Fruit fly (Drosophila melanogaster) whole organism, prepupa: ENCODE results near the gene CG18558.
A peak's percentile ranks its signal among the peaks of the same experiment; 100 is the strongest.

Experiments used
- Blimp-1 ChIP-seq: fragments of 200-800 bp; sonication (Bioruptor generic); optimal IDR thresholded peaks from 3 replicates; lab custom pipeline; 2017; ENCODE audit warnings: missing biosample characterization, missing genetic modification characterization, mild to moderate bottlenecking, moderate library complexity, missing genetic modification reagents
- CG10669 ChIP-seq: fragments of 200-800 bp; sonication (Bioruptor generic); optimal IDR thresholded peaks from 3 replicates; lab custom pipeline; 2018; ENCODE audit warnings: missing biosample characterization, mild to moderate bottlenecking, missing genetic modification characterization, moderate library complexity
- CG11294 ChIP-seq: fragments of 200-800 bp; sonication (Bioruptor generic); IDR thresholded peaks from 2 replicates; pipeline ENCODE4 v1.3.6; 2022; ENCODE audit warnings: missing biosample characterization, missing genetic modification characterization
- CG11762 ChIP-seq: fragments of 200-800 bp; sonication (Bioruptor generic); optimal IDR thresholded peaks from 3 replicates; lab custom pipeline; 2016; ENCODE audit warnings: missing biosample characterization, missing genetic modification characterization; ENCODE audit not compliant: insufficient read depth
- CG11902 ChIP-seq: fragments of 200-800 bp; sonication (Bioruptor generic); optimal IDR thresholded peaks from 3 replicates; lab custom pipeline; 2016; ENCODE audit warnings: missing biosample characterization, missing genetic modification characterization
- CG1621 ChIP-seq: fragments of 200-800 bp; sonication (Bioruptor generic); optimal IDR thresholded peaks from 3 replicates; lab custom pipeline; 2018; ENCODE audit warnings: missing biosample characterization, mild to moderate bottlenecking, missing genetic modification characterization
- CG16779 ChIP-seq: fragments of 200-800 bp; sonication (Bioruptor generic); optimal IDR thresholded peaks from 3 replicates; lab custom pipeline; 2017; ENCODE audit warnings: missing biosample characterization, mild to moderate bottlenecking, missing genetic modification characterization
- CG3032 ChIP-seq: fragments of 200-800 bp; optimal IDR thresholded peaks from 2 replicates; lab custom pipeline; 2019; ENCODE audit warnings: missing biosample characterization, mild to moderate bottlenecking, missing genetic modification characterization, moderate library complexity
- CG31627 ChIP-seq: fragments of 200-800 bp; sonication (Bioruptor generic); optimal IDR thresholded peaks from 3 replicates; lab custom pipeline; 2016; ENCODE audit warnings: missing biosample characterization, missing genetic modification characterization
- CG34406 ChIP-seq: fragments of 200-800 bp; sonication (Bioruptor generic); optimal IDR thresholded peaks from 3 replicates; lab custom pipeline; 2016; ENCODE audit warnings: missing biosample characterization, missing genetic modification characterization
- CG3919 ChIP-seq: fragments of 200-800 bp; sonication (Bioruptor generic); optimal IDR thresholded peaks from 3 replicates; lab custom pipeline; 2016; ENCODE audit warnings: missing biosample characterization, missing genetic modification characterization
- CG4318 ChIP-seq: fragments of 200-800 bp; sonication (Bioruptor generic); optimal IDR thresholded peaks from 3 replicates; lab custom pipeline; 2017; ENCODE audit warnings: missing biosample characterization, mild to moderate bottlenecking, missing genetic modification characterization
- CG6163 ChIP-seq: fragments of 200-800 bp; sonication (Bioruptor generic); IDR thresholded peaks from 3 replicates; pipeline ENCODE4 v1.3.6; 2022; ENCODE audit warnings: missing biosample characterization, missing genetic modification characterization
- CG6276 ChIP-seq: fragments of 200-800 bp; sonication (Bioruptor generic); optimal IDR thresholded peaks from 2 replicates; lab custom pipeline; 2017; ENCODE audit warnings: missing biosample characterization, mild to moderate bottlenecking, missing genetic modification characterization
- CG6792 ChIP-seq: fragments of 200-800 bp; sonication (Bioruptor generic); optimal IDR thresholded peaks from 3 replicates; lab custom pipeline; 2016; ENCODE audit warnings: missing biosample characterization, missing genetic modification characterization
- CG6808 ChIP-seq: fragments of 200-800 bp; sonication (Bioruptor generic); optimal IDR thresholded peaks from 3 replicates; lab custom pipeline; 2017; ENCODE audit warnings: missing biosample characterization, missing genetic modification characterization, mild to moderate bottlenecking, moderate library complexity, missing genetic modification reagents
- CG6854 ChIP-seq: fragments of 200-800 bp; sonication (Bioruptor generic); optimal IDR thresholded peaks from 2 replicates; lab custom pipeline; 2017; ENCODE audit warnings: missing biosample characterization, mild to moderate bottlenecking, missing genetic modification characterization
- CG8319 ChIP-seq: fragments of 200-800 bp; sonication (Bioruptor generic); optimal IDR thresholded peaks from 3 replicates; lab custom pipeline; 2016; ENCODE audit warnings: missing biosample characterization, missing genetic modification characterization
- CG9139 ChIP-seq: fragments of 200-800 bp; sonication (Bioruptor generic); optimal IDR thresholded peaks from 3 replicates; lab custom pipeline; 2017; ENCODE audit warnings: missing biosample characterization, mild to moderate bottlenecking, missing genetic modification characterization
- Eip75B ChIP-seq: fragments of 200-800 bp; sonication (Bioruptor generic); optimal IDR thresholded peaks from 3 replicates; lab custom pipeline; 2016; ENCODE audit warnings: missing biosample characterization, missing genetic modification characterization
- Eip78C ChIP-seq: fragments of 200-800 bp; sonication (Bioruptor generic); peaks from one replicate; lab custom pipeline; 2016; ENCODE audit warnings: missing biosample characterization, missing genetic modification characterization
- Eip93F ChIP-seq: fragments of 200-800 bp; sonication (Bioruptor generic); optimal IDR thresholded peaks from 2 replicates; lab custom pipeline; 2016; ENCODE audit warnings: missing biosample characterization, mild to moderate bottlenecking, missing genetic modification characterization
- Hr38 ChIP-seq: sonication (Bioruptor generic); optimal IDR thresholded peaks from 2 replicates; lab custom pipeline; 2016; ENCODE audit warnings: missing biosample characterization, missing genetic modification characterization
- Met ChIP-seq: fragments of 200-800 bp; sonication (Bioruptor generic); optimal IDR thresholded peaks from 3 replicates; lab custom pipeline; 2016; ENCODE audit warnings: missing biosample characterization, missing genetic modification characterization
- OdsH ChIP-seq: fragments of 200-800 bp; sonication (Bioruptor generic); optimal IDR thresholded peaks from 3 replicates; lab custom pipeline; 2016; ENCODE audit warnings: missing biosample characterization, missing genetic modification characterization
- Sox102F ChIP-seq: fragments of 200-800 bp; sonication (Bioruptor generic); optimal IDR thresholded peaks from 2 replicates; lab custom pipeline; 2016; ENCODE audit warnings: missing biosample characterization, mild to moderate bottlenecking, missing genetic modification characterization
- Sox14 ChIP-seq: fragments of 200-800 bp; sonication (Bioruptor generic); optimal IDR thresholded peaks from 3 replicates; lab custom pipeline; 2016; ENCODE audit warnings: missing biosample characterization, missing genetic modification characterization
- achi ChIP-seq: fragments of 200-800 bp; sonication (Bioruptor generic); optimal IDR thresholded peaks from 3 replicates; lab custom pipeline; 2016; ENCODE audit warnings: missing biosample characterization, missing genetic modification characterization
- dac ChIP-seq: fragments of 200-800 bp; sonication (Bioruptor generic); optimal IDR thresholded peaks from 2 replicates; lab custom pipeline; 2017; ENCODE audit warnings: missing biosample characterization, mild to moderate bottlenecking, missing genetic modification characterization
- dsx ChIP-seq: fragments of 200-800 bp; optimal IDR thresholded peaks from 3 replicates; lab custom pipeline; 2019; ENCODE audit warnings: missing biosample characterization, mild to moderate bottlenecking, missing genetic modification characterization, moderate library complexity; ENCODE audit not compliant: poor library complexity, severe bottlenecking
- eg ChIP-seq: fragments of 200-800 bp; sonication (Bioruptor generic); IDR thresholded peaks from 3 replicates; pipeline ENCODE4 v1.3.6; 2022; ENCODE audit warnings: missing biosample characterization, missing genetic modification characterization
- esn ChIP-seq: fragments of 200-800 bp; sonication (Bioruptor generic); optimal IDR thresholded peaks from 2 replicates; lab custom pipeline; 2016; ENCODE audit warnings: missing biosample characterization, mild to moderate bottlenecking, missing genetic modification characterization, moderate library complexity
- fd59A ChIP-seq: fragments of 200-800 bp; sonication (Bioruptor generic); optimal IDR thresholded peaks from 2 replicates; lab custom pipeline; 2017; ENCODE audit warnings: missing biosample characterization, mild to moderate bottlenecking, missing genetic modification characterization, missing genetic modification reagents
- lz ChIP-seq: fragments of 200-800 bp; sonication (Bioruptor generic); optimal IDR thresholded peaks from 3 replicates; lab custom pipeline; 2016; ENCODE audit warnings: missing biosample characterization, missing genetic modification characterization
- pdm3 ChIP-seq: fragments of 200-800 bp; sonication (Bioruptor generic); optimal IDR thresholded peaks from 3 replicates; lab custom pipeline; 2016; ENCODE audit warnings: missing biosample characterization, missing genetic modification characterization
- salr ChIP-seq, 2 experiments: fragments of 200-800 bp; sonication (Bioruptor generic); optimal IDR thresholded peaks; 3 replicates each; lab custom pipeline; 2016 to 2018; ENCODE audit warnings: missing biosample characterization in 2 of 2, missing genetic modification characterization in 2 of 2, mild to moderate bottlenecking in 1 of 2
- spab ChIP-seq: fragments of 200-800 bp; sonication (Bioruptor generic); optimal IDR thresholded peaks from 2 replicates; lab custom pipeline; 2017; ENCODE audit warnings: missing biosample characterization, mild to moderate bottlenecking, missing genetic modification characterization, missing genetic modification reagents
- ss ChIP-seq, 2 experiments: fragments of 200-800 bp; sonication (Bioruptor generic); optimal IDR thresholded peaks; 2 replicates in 1 of 2; 3 replicates in 1 of 2; lab custom pipeline; 2017 to 2018; ENCODE audit warnings: mild to moderate bottlenecking in 2 of 2, missing biosample characterization in 2 of 2, missing genetic modification characterization in 2 of 2, moderate library complexity in 1 of 2
- svp ChIP-seq: fragments of 200-800 bp; sonication (Bioruptor generic); peaks from one replicate; lab custom pipeline; 2016; ENCODE audit warnings: missing biosample characterization, missing genetic modification characterization

CG18558 gene

dm6 chr2L:2830341-2830800 is 13.9 kb downstream of the CG18558 start (continued):
- TF ChIP-seq Blimp-1 (GFP tag; lab: Kevin White, UChicago) (peak; percentile 71), esn (peak; percentile 96), OdsH (GFP tag; lab: Kevin White, UChicago) (peak; percentile 95), Sox14 (GFP tag; lab: Kevin White, UChicago) (peak; percentile 91), svp (GFP tag; lab: Kevin White, UChicago) (peak; percentile 93), Eip75B (GFP tag; lab: Kevin White, UChicago) (peak; percentile 91), CG3919 (peak; percentile 94), ss (GFP tag; optimal IDR thresholded peaks at IDR 0.05; lab: Kevin White, UChicago) (peak; percentile 95 to 96), Sox102F (GFP tag; lab: Kevin White, UChicago) (peak; percentile 90), Eip93F (peak; percentile 84), CG6276 (GFP tag; lab: Kevin White, UChicago) (peak; percentile 96), CG16779 (tag; lab: Kevin White, UChicago) (peak; percentile 94), CG1621 (tag; lab: Kevin White, UChicago) (peak; percentile 53), CG31627 (peak; percentile 85), CG6163 (GFP tag; lab: Robert Waterston, UW) (peak; percentile 81), lz (GFP tag; lab: Kevin White, UChicago) (peak; percentile 92), dac (peak; percentile 90), fd59A (GFP tag; lab: Kevin White, UChicago) (peak; percentile 97), CG6808 (GFP tag; lab: Kevin White, UChicago) (peak; percentile 97), CG11902 (GFP tag; lab: Kevin White, UChicago) (peak; percentile 82), CG34406 (GFP tag; lab: Kevin White, UChicago) (peak; percentile 93), CG4318 (peak; percentile 95), eg (GFP tag; lab: Robert Waterston, UW) (peak; percentile 81), CG3032 (tag; lab: Kevin White, UChicago) (peak; percentile 95), Hr38 (GFP tag; lab: Kevin White, UChicago) (no peak), CG11294 (peak; percentile 65; the same call in 1 of the 2 replicates), salr (GFP tag; optimal IDR thresholded peaks at IDR 0.05; lab: Kevin White, UChicago) (peak; percentile 67 to 98), pdm3 (peak; percentile 89), Met (GFP tag; lab: Kevin White, UChicago) (peak; percentile 91), CG11762 (GFP tag; lab: Kevin White, UChicago) (peak; percentile 92), CG6854 (GFP tag; lab: Kevin White, UChicago) (peak; percentile 84), dsx (peak; percentile 89), CG8319 (GFP tag; lab: Kevin White, UChicago) (peak; percentile 81)

dm6 chr2L:2829637-2830340 is 14.5 kb downstream of the CG18558 start, which contains the start of gene Duox:
Gene Duox, minus strand, starts transcription at chr2L:2830248.
- TF ChIP-seq CG6854 (GFP tag; lab: Kevin White, UChicago) = no peak
- peak; percentile 16 for TF ChIP-seq Eip78C (GFP tag; lab: Kevin White, UChicago)

dm6 chr2L:2825406-2825805 is 18.9 kb downstream of the CG18558 start, which contains the start of gene CG3123:
Gene CG3123, minus strand, starts transcription at chr2L:2825506.
- no peak for TF ChIP-seq dac
- TF ChIP-seq CG6792 (GFP tag; lab: Kevin White, UChicago) = no peak
- no peak for TF ChIP-seq Blimp-1 (GFP tag; lab: Kevin White, UChicago)
- no peak for TF ChIP-seq CG3919
- no peak for TF ChIP-seq CG11294
- TF ChIP-seq Eip78C (GFP tag; lab: Kevin White, UChicago) = no peak
- no peak for TF ChIP-seq Eip75B (GFP tag; lab: Kevin White, UChicago)
- no peak for TF ChIP-seq dsx
- no peak for TF ChIP-seq Met (GFP tag; lab: Kevin White, UChicago)
- no peak for TF ChIP-seq achi (GFP tag; lab: Kevin White, UChicago)
- no peak for TF ChIP-seq CG10669 (GFP tag; lab: Kevin White, UChicago)
- TF ChIP-seq CG31627 = no peak
- no peak for TF ChIP-seq CG9139 (GFP tag; lab: Kevin White, UChicago)
- TF ChIP-seq spab = no peak
- TF ChIP-seq CG4318 = no peak
- TF ChIP-seq, all 60 proteins: peak for 0
